Fruit fly (Drosophila melanogaster) whole organism, prepupa: Measurements from ENCODE around the gene CG14402.

Experiments used
- Blimp-1 ChIP-seq: fragments of 200-800 bp; sonication (Bioruptor generic); optimal IDR thresholded peaks from 3 replicates; lab custom pipeline; 2017; ENCODE audit warnings: missing biosample characterization, missing genetic modification characterization, mild to moderate bottlenecking, moderate library complexity, missing genetic modification reagents
- CG10631 ChIP-seq: fragments of 200-800 bp; sonication (Bioruptor generic); optimal IDR thresholded peaks from 2 replicates; lab custom pipeline; 2016; ENCODE audit warnings: missing biosample characterization, missing genetic modification characterization
- CG11762 ChIP-seq: fragments of 200-800 bp; sonication (Bioruptor generic); optimal IDR thresholded peaks from 3 replicates; lab custom pipeline; 2016; ENCODE audit warnings: missing biosample characterization, missing genetic modification characterization; ENCODE audit not compliant: insufficient read depth
- CG11902 ChIP-seq: fragments of 200-800 bp; sonication (Bioruptor generic); optimal IDR thresholded peaks from 3 replicates; lab custom pipeline; 2016; ENCODE audit warnings: missing biosample characterization, missing genetic modification characterization
- CG15336 ChIP-seq: fragments of 200-800 bp; sonication (Bioruptor generic); IDR thresholded peaks from 2 replicates; pipeline ENCODE4 v1.3.6; 2022; ENCODE audit warnings: missing biosample characterization, missing genetic modification characterization
- CG1621 ChIP-seq: fragments of 200-800 bp; sonication (Bioruptor generic); optimal IDR thresholded peaks from 3 replicates; lab custom pipeline; 2018; ENCODE audit warnings: missing biosample characterization, mild to moderate bottlenecking, missing genetic modification characterization
- CG3032 ChIP-seq: fragments of 200-800 bp; optimal IDR thresholded peaks from 2 replicates; lab custom pipeline; 2019; ENCODE audit warnings: missing biosample characterization, mild to moderate bottlenecking, missing genetic modification characterization, moderate library complexity
- CG31627 ChIP-seq: fragments of 200-800 bp; sonication (Bioruptor generic); optimal IDR thresholded peaks from 3 replicates; lab custom pipeline; 2016; ENCODE audit warnings: missing biosample characterization, missing genetic modification characterization
- CG32006 ChIP-seq: fragments of 200-800 bp; sonication (Bioruptor generic); optimal IDR thresholded peaks from 3 replicates; lab custom pipeline; 2017; ENCODE audit warnings: missing biosample characterization, mild to moderate bottlenecking, missing genetic modification characterization
- CG3919 ChIP-seq: fragments of 200-800 bp; sonication (Bioruptor generic); optimal IDR thresholded peaks from 3 replicates; lab custom pipeline; 2016; ENCODE audit warnings: missing biosample characterization, missing genetic modification characterization
- CG4318 ChIP-seq: fragments of 200-800 bp; sonication (Bioruptor generic); optimal IDR thresholded peaks from 3 replicates; lab custom pipeline; 2017; ENCODE audit warnings: missing biosample characterization, mild to moderate bottlenecking, missing genetic modification characterization
- CG6276 ChIP-seq: fragments of 200-800 bp; sonication (Bioruptor generic); optimal IDR thresholded peaks from 2 replicates; lab custom pipeline; 2017; ENCODE audit warnings: missing biosample characterization, mild to moderate bottlenecking, missing genetic modification characterization
- CG6808 ChIP-seq: fragments of 200-800 bp; sonication (Bioruptor generic); optimal IDR thresholded peaks from 3 replicates; lab custom pipeline; 2017; ENCODE audit warnings: missing biosample characterization, missing genetic modification characterization, mild to moderate bottlenecking, moderate library complexity, missing genetic modification reagents
- CG6854 ChIP-seq: fragments of 200-800 bp; sonication (Bioruptor generic); optimal IDR thresholded peaks from 2 replicates; lab custom pipeline; 2017; ENCODE audit warnings: missing biosample characterization, mild to moderate bottlenecking, missing genetic modification characterization
- CG8119 ChIP-seq: fragments of 200-800 bp; sonication (Bioruptor generic); IDR thresholded peaks from 3 replicates; pipeline ENCODE4 v1.3.6; 2022; ENCODE audit warnings: missing biosample characterization, missing genetic modification characterization
- CG8319 ChIP-seq: fragments of 200-800 bp; sonication (Bioruptor generic); optimal IDR thresholded peaks from 3 replicates; lab custom pipeline; 2016; ENCODE audit warnings: missing biosample characterization, missing genetic modification characterization
- CG9139 ChIP-seq: fragments of 200-800 bp; sonication (Bioruptor generic); optimal IDR thresholded peaks from 3 replicates; lab custom pipeline; 2017; ENCODE audit warnings: missing biosample characterization, mild to moderate bottlenecking, missing genetic modification characterization
- Eip75B ChIP-seq: fragments of 200-800 bp; sonication (Bioruptor generic); optimal IDR thresholded peaks from 3 replicates; lab custom pipeline; 2016; ENCODE audit warnings: missing biosample characterization, missing genetic modification characterization
- Eip78C ChIP-seq: fragments of 200-800 bp; sonication (Bioruptor generic); peaks from one replicate; lab custom pipeline; 2016; ENCODE audit warnings: missing biosample characterization, missing genetic modification characterization
- Eip93F ChIP-seq: fragments of 200-800 bp; sonication (Bioruptor generic); optimal IDR thresholded peaks from 2 replicates; lab custom pipeline; 2016; ENCODE audit warnings: missing biosample characterization, mild to moderate bottlenecking, missing genetic modification characterization
- Ets21C ChIP-seq: fragments of 200-800 bp; sonication (Bioruptor generic); optimal IDR thresholded peaks from 3 replicates; lab custom pipeline; 2016; ENCODE audit warnings: missing biosample characterization, missing genetic modification characterization
- Ets96B ChIP-seq: fragments of 200-800 bp; optimal IDR thresholded peaks from 2 replicates; lab custom pipeline; 2019; ENCODE audit warnings: missing biosample characterization, mild to moderate bottlenecking, missing genetic modification characterization, moderate library complexity
- Gug ChIP-seq: fragments of 200-800 bp; sonication (Bioruptor generic); IDR thresholded peaks from 2 replicates; pipeline ENCODE4 v1.3.6; 2022; ENCODE audit warnings: missing biosample characterization, missing genetic modification characterization
- Hr38 ChIP-seq: sonication (Bioruptor generic); optimal IDR thresholded peaks from 2 replicates; lab custom pipeline; 2016; ENCODE audit warnings: missing biosample characterization, missing genetic modification characterization
- Hr39 ChIP-seq: fragments of 200-800 bp; sonication (Bioruptor generic); optimal IDR thresholded peaks from 2 replicates; lab custom pipeline; 2016; ENCODE audit warnings: missing biosample characterization, missing genetic modification characterization
- Hr4 ChIP-seq: fragments of 200-800 bp; sonication (Bioruptor generic); optimal IDR thresholded peaks from 3 replicates; lab custom pipeline; 2016; ENCODE audit warnings: missing biosample characterization, missing genetic modification characterization
- Met ChIP-seq: fragments of 200-800 bp; sonication (Bioruptor generic); optimal IDR thresholded peaks from 3 replicates; lab custom pipeline; 2016; ENCODE audit warnings: missing biosample characterization, missing genetic modification characterization
- OdsH ChIP-seq: fragments of 200-800 bp; sonication (Bioruptor generic); optimal IDR thresholded peaks from 3 replicates; lab custom pipeline; 2016; ENCODE audit warnings: missing biosample characterization, missing genetic modification characterization
- Sox14 ChIP-seq: fragments of 200-800 bp; sonication (Bioruptor generic); optimal IDR thresholded peaks from 3 replicates; lab custom pipeline; 2016; ENCODE audit warnings: missing biosample characterization, missing genetic modification characterization
- acj6 ChIP-seq: fragments of 200-800 bp; sonication (Bioruptor generic); optimal IDR thresholded peaks from 3 replicates; lab custom pipeline; 2016; ENCODE audit warnings: missing biosample characterization, missing genetic modification characterization
- cyc ChIP-seq: fragments of 200-800 bp; sonication (Bioruptor generic); optimal IDR thresholded peaks from 3 replicates; lab custom pipeline; 2016; ENCODE audit warnings: missing biosample characterization, missing genetic modification characterization
- dac ChIP-seq: fragments of 200-800 bp; sonication (Bioruptor generic); optimal IDR thresholded peaks from 2 replicates; lab custom pipeline; 2017; ENCODE audit warnings: missing biosample characterization, mild to moderate bottlenecking, missing genetic modification characterization
- dsx ChIP-seq: fragments of 200-800 bp; optimal IDR thresholded peaks from 3 replicates; lab custom pipeline; 2019; ENCODE audit warnings: missing biosample characterization, mild to moderate bottlenecking, missing genetic modification characterization, moderate library complexity; ENCODE audit not compliant: poor library complexity, severe bottlenecking
- eg ChIP-seq: fragments of 200-800 bp; sonication (Bioruptor generic); IDR thresholded peaks from 3 replicates; pipeline ENCODE4 v1.3.6; 2022; ENCODE audit warnings: missing biosample characterization, missing genetic modification characterization
- fd59A ChIP-seq: fragments of 200-800 bp; sonication (Bioruptor generic); optimal IDR thresholded peaks from 2 replicates; lab custom pipeline; 2017; ENCODE audit warnings: missing biosample characterization, mild to moderate bottlenecking, missing genetic modification characterization, missing genetic modification reagents
- fd85E ChIP-seq: fragments of 200-800 bp; sonication (Bioruptor generic); optimal IDR thresholded peaks from 3 replicates; lab custom pipeline; 2016; ENCODE audit warnings: missing biosample characterization, missing genetic modification characterization
- fkh ChIP-seq: fragments of 200-800 bp; sonication (Bioruptor generic); optimal IDR thresholded peaks from 3 replicates; lab custom pipeline; 2017; ENCODE audit warnings: missing biosample characterization, mild to moderate bottlenecking, missing genetic modification characterization, moderate library complexity
- pdm3 ChIP-seq: fragments of 200-800 bp; sonication (Bioruptor generic); optimal IDR thresholded peaks from 3 replicates; lab custom pipeline; 2016; ENCODE audit warnings: missing biosample characterization, missing genetic modification characterization
- salr ChIP-seq, 2 experiments: fragments of 200-800 bp; sonication (Bioruptor generic); optimal IDR thresholded peaks; 3 replicates each; lab custom pipeline; 2016 to 2018; ENCODE audit warnings: missing biosample characterization in 2 of 2, missing genetic modification characterization in 2 of 2, mild to moderate bottlenecking in 1 of 2
- spab ChIP-seq: fragments of 200-800 bp; sonication (Bioruptor generic); optimal IDR thresholded peaks from 2 replicates; lab custom pipeline; 2017; ENCODE audit warnings: missing biosample characterization, mild to moderate bottlenecking, missing genetic modification characterization, missing genetic modification reagents
- ss ChIP-seq, 2 experiments: fragments of 200-800 bp; sonication (Bioruptor generic); optimal IDR thresholded peaks; 2 replicates in 1 of 2; 3 replicates in 1 of 2; lab custom pipeline; 2017 to 2018; ENCODE audit warnings: mild to moderate bottlenecking in 2 of 2, missing biosample characterization in 2 of 2, missing genetic modification characterization in 2 of 2, moderate library complexity in 1 of 2
- svp ChIP-seq: fragments of 200-800 bp; sonication (Bioruptor generic); peaks from one replicate; lab custom pipeline; 2016; ENCODE audit warnings: missing biosample characterization, missing genetic modification characterization
- topi ChIP-seq: fragments of 200-800 bp; sonication (Bioruptor generic); optimal IDR thresholded peaks from 3 replicates; lab custom pipeline; 2016; ENCODE audit warnings: missing biosample characterization, missing genetic modification characterization
- vri ChIP-seq: fragments of 200-800 bp; sonication (Bioruptor generic); optimal IDR thresholded peaks from 3 replicates; lab custom pipeline; 2016; ENCODE audit warnings: missing biosample characterization, mild to moderate bottlenecking, missing genetic modification characterization

CG14402 gene

dm6 chr2L:20822489-20823195 lies 26.5 kb upstream of the CG14402 start, which contains the start of gene CG9331 (continued):
- TF ChIP-seq dac (no peak), CG8119 (GFP tag; lab: Robert Waterston, UW) (no peak), CG3919 (no peak), CG4318 (no peak), Hr4 (GFP tag; lab: Kevin White, UChicago) (no peak), CG32006 (GFP tag; lab: Kevin White, UChicago) (no peak), eg (GFP tag; lab: Robert Waterston, UW) (no peak; the same call in 2 of the 3 replicates), Ets21C (GFP tag; lab: Kevin White, UChicago) (no peak), ss (GFP tag; optimal IDR thresholded peaks at IDR 0.05; lab: Kevin White, UChicago) (no peak), pdm3 (GFP tag; lab: Kevin White, UChicago) (no peak), Blimp-1 (peak; percentile 59), CG8319 (GFP tag; lab: Kevin White, UChicago) (no peak), CG31627 (GFP tag; lab: Kevin White, UChicago) (no peak), vri (GFP tag; lab: Kevin White, UChicago) (peak; percentile 100), CG6276 (GFP tag; lab: Kevin White, UChicago) (no peak), fkh (GFP tag; lab: Kevin White, UChicago) (no peak), CG11762 (no peak), CG6854 (GFP tag; lab: Kevin White, UChicago) (no peak), CG11902 (GFP tag; lab: Kevin White, UChicago) (no peak), Sox14 (GFP tag; lab: Kevin White, UChicago) (peak; percentile 85), spab (GFP tag; lab: Kevin White, UChicago) (no peak), dsx (GFP tag; lab: Kevin White, UChicago) (no peak), Hr38 (no peak), salr (GFP tag; optimal IDR thresholded peaks at IDR 0.05; lab: Kevin White, UChicago) (no peak)
- TF ChIP-seq, all 60 proteins: peak for 10

- TF ChIP-seq Eip78C (GFP tag; lab: Kevin White, UChicago): peak; percentile 59
- peak; percentile 3 for TF ChIP-seq dac
- peak; percentile 85 for TF ChIP-seq vri (GFP tag; lab: Kevin White, UChicago)
- TF ChIP-seq CG1621 (tag; lab: Kevin White, UChicago): peak; percentile 90
- TF ChIP-seq fd85E (GFP tag; lab: Kevin White, UChicago): no peak
- TF ChIP-seq Hr38: no peak
- peak; percentile 11 for TF ChIP-seq spab (GFP tag; lab: Kevin White, UChicago)
- TF ChIP-seq fd59A (GFP tag; lab: Kevin White, UChicago): peak; percentile 32
- TF ChIP-seq Eip93F (GFP tag; lab: Kevin White, UChicago): peak; percentile 89
- TF ChIP-seq CG8319 (GFP tag; lab: Kevin White, UChicago): no peak
- no peak for TF ChIP-seq CG11762
- peak; percentile 99 for TF ChIP-seq CG6808
- TF ChIP-seq CG32006 (GFP tag; lab: Kevin White, UChicago): peak; percentile 44
- TF ChIP-seq CG10631 (GFP tag; lab: Kevin White, UChicago): peak; percentile 34
- TF ChIP-seq acj6: peak; percentile 22
- TF ChIP-seq CG3032 (tag; lab: Kevin White, UChicago): no peak
- TF ChIP-seq cyc (GFP tag; lab: Kevin White, UChicago): no peak
- peak; percentile 37 for TF ChIP-seq CG3919
- no peak for TF ChIP-seq pdm3 (GFP tag; lab: Kevin White, UChicago)
- no peak for TF ChIP-seq Hr39 (GFP tag; lab: Kevin White, UChicago)
- TF ChIP-seq Sox14 (GFP tag; lab: Kevin White, UChicago): peak; percentile 44
- TF ChIP-seq Ets96B (tag; lab: Kevin White, UChicago): no peak
- peak; percentile 74 for TF ChIP-seq CG6854 (GFP tag; lab: Kevin White, UChicago)
- peak; percentile 56 for TF ChIP-seq CG9139 (GFP tag; lab: Kevin White, UChicago)
- no peak for TF ChIP-seq Eip75B
- peak; percentile 19 for TF ChIP-seq topi (GFP tag; lab: Kevin White, UChicago)
- no peak; the same call in 1 of the 2 replicates for TF ChIP-seq CG15336 (GFP tag; lab: Robert Waterston, UW)
- peak; percentile 40; the same call in 1 of the 3 replicates for TF ChIP-seq CG8119 (GFP tag; lab: Robert Waterston, UW)
- peak in 1 of 2 experiments; percentile 18 for TF ChIP-seq salr (GFP tag; optimal IDR thresholded peaks at IDR 0.05; lab: Kevin White, UChicago)
- peak; percentile 93 for TF ChIP-seq svp
- TF ChIP-seq ss (GFP tag; optimal IDR thresholded peaks at IDR 0.05; lab: Kevin White, UChicago): peak; percentile 32 to 41
- TF ChIP-seq Met (GFP tag; lab: Kevin White, UChicago): no peak
- TF ChIP-seq Gug (GFP tag; lab: Robert Waterston, UW): peak; percentile 28; the same call in 1 of the 2 replicates
- TF ChIP-seq fkh (GFP tag; lab: Kevin White, UChicago): no peak
- no peak for TF ChIP-seq OdsH (GFP tag; lab: Kevin White, UChicago)
Observed at dm6 chr2L:20823196-20824105, 25.6 kb upstream of the CG14402 start.
